Worm (Caenorhabditis elegans) whole organism, L4 larva: Measurements from ENCODE around the gene T01E8.8.

ENCODE experiments used
- F26F4.8 ChIP-seq: fragments of 200-800 bp; sonication (Bioruptor generic); conservative IDR thresholded peaks from 2 replicates; pipeline ENCODE4 v1.3.6; 2022; ENCODE audit warnings: missing genetic modification characterization, missing compliant biosample characterization
- ceh-20 ChIP-seq: fragments of 200-800 bp; sonication (Bioruptor generic); IDR thresholded peaks from 2 replicates; pipeline ENCODE4 v1.3.6; 2022; ENCODE audit warnings: missing genetic modification reagents, missing genetic modification characterization, missing compliant biosample characterization
- daf-19 ChIP-seq: fragments of 200-800 bp; sonication (Bioruptor generic); conservative IDR thresholded peaks from 2 replicates; pipeline ENCODE4 v1.3.6; 2022; ENCODE audit warnings: missing genetic modification characterization, missing compliant biosample characterization
- dve-1 ChIP-seq: sonication (generic microtip); optimal IDR thresholded peaks from 2 replicates; lab custom pipeline; 2017; ENCODE audit warnings: antibody characterized with exemption, mild to moderate bottlenecking, missing genetic modification characterization, missing compliant biosample characterization; ENCODE audit not compliant: insufficient read depth
- lin-13 ChIP-seq: fragments of 150-350 bp; optimal IDR thresholded peaks from 2 replicates; lab custom pipeline; 2014; ENCODE audit warnings: missing biosample characterization, missing genetic modification reagents, missing genetic modification characterization
- lsy-2 ChIP-seq, 2 experiments: fragments of 150-350 bp in 1 of 2; sonication (generic microtip) in 1 of 2; optimal IDR thresholded peaks; 2 replicates each; lab custom pipeline; 2014 to 2017; ENCODE audit warnings: missing biosample characterization in 2 of 2, missing genetic modification characterization in 2 of 2
- nhr-102 ChIP-seq: sonication (generic microtip); optimal IDR thresholded peaks from 2 replicates; lab custom pipeline; 2016; ENCODE audit warnings: mild to moderate bottlenecking, missing genetic modification characterization, moderate library complexity, missing compliant biosample characterization
- nhr-77 ChIP-seq: fragments of 150-350 bp; optimal IDR thresholded peaks from 2 replicates; lab custom pipeline; 2014; ENCODE audit warnings: missing biosample characterization, missing genetic modification characterization
- php-3 ChIP-seq: fragments of 200-800 bp; sonication (Bioruptor generic); IDR thresholded peaks from 2 replicates; pipeline ENCODE4 v1.3.6; 2022; ENCODE audit warnings: missing genetic modification reagents, missing genetic modification characterization, missing compliant biosample characterization
- pqm-1 ChIP-seq: sonication (generic microtip); optimal IDR thresholded peaks from 2 replicates; lab custom pipeline; 2017; ENCODE audit warnings: missing biosample characterization, missing genetic modification characterization
- unc-62 ChIP-seq, 3 experiments: fragments of 150-350 bp in 1 of 3; sonication (generic microtip); optimal IDR thresholded peaks in 2 of 3; peaks in 1 of 3; 1 replicate in 1 of 3; 2 replicates in 2 of 3; lab custom pipeline; 2014 to 2017; ENCODE audit warnings: missing biosample characterization in 3 of 3, missing genetic modification characterization in 3 of 3, missing genetic modification reagents in 3 of 3, missing genotype in 1 of 3

DNA sequence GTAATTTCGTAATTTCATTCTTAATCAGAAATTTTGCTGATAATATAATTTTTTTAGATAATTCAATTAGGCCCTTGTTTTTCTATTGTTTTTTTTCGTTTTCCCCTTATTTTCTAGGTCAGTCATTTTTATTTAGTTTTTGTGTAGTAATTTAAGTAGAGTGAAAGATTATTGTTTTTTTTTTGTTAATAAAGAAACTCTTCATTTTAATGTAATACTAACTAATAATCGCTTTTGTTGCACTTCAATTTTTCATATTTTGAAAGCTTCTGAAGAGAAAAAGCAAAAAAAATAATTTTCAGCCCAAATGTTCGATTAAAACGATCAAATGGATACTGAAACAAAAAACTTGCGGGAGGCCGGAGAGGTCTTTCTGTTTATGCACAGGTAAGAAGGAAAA, 19.9 kb downstream of the T01E8.8 start, which contains the start of gene F54B3.1:
- no peak for TF ChIP-seq ceh-20 (GFP tag; lab: Robert Waterston, UW)
- TF ChIP-seq F26F4.8 (GFP tag; lab: Robert Waterston, UW): no peak
- no peak for TF ChIP-seq pqm-1 (tag; lab: Kevin White, UChicago)
- TF ChIP-seq lsy-2 (tag; optimal IDR thresholded peaks at IDR 0.05; lab: Kevin White, UChicago): no peak
- TF ChIP-seq php-3: no peak
- no peak for TF ChIP-seq nhr-102 (tag; lab: Kevin White, UChicago)
- TF ChIP-seq unc-62 (GFP tag; optimal IDR thresholded peaks at IDR 0.05 in 1 of 2; lab: Kevin White, UChicago): no peak
- no peak for TF ChIP-seq unc-62 (tag; optimal IDR thresholded peaks at IDR 0.05; lab: Kevin White, UChicago)
- TF ChIP-seq lin-13: no peak
- TF ChIP-seq daf-19 (GFP tag; lab: Robert Waterston, UW): no peak
- TF ChIP-seq nhr-77 (tag; lab: Kevin White, UChicago): no peak
- TF ChIP-seq dve-1 (tag; lab: Kevin White, UChicago): no peak
